Fruit fly (Drosophila melanogaster): ENCODE data around the gene CG13062.

dm6 chr3L:16309972-16310371 is 4.1 kb upstream of the CG13062 start:
- TF ChIP-seq CG8478 (optimal IDR thresholded peaks at IDR 0.05) (no peak), CTCF (optimal IDR thresholded peaks at IDR 0.05) (no peak)
